Worm (Caenorhabditis elegans) whole organism, mixed stage, embryonic: ENCODE measurements around the gene fbxb-40.

ENCODE experiments used
- blmp-1 ChIP-seq: fragments of 150-350 bp; optimal IDR thresholded peaks from 2 replicates; lab custom pipeline; 2014; ENCODE audit warnings: missing biosample characterization, missing genetic modification characterization
- ceh-43 ChIP-seq: fragments of 200-800 bp; sonication (Bioruptor generic); optimal IDR thresholded peaks from 2 replicates; lab custom pipeline; 2018; ENCODE audit warnings: mild to moderate bottlenecking, missing genetic modification characterization, moderate library complexity, missing compliant biosample characterization
- ham-2 ChIP-seq: fragments of 200-800 bp; sonication (Bioruptor generic); optimal IDR thresholded peaks from 2 replicates; lab custom pipeline; 2018; ENCODE audit warnings: mild to moderate bottlenecking, missing genetic modification characterization, missing compliant biosample characterization
- lin-13 ChIP-seq: fragments of 150-350 bp; optimal IDR thresholded peaks from 2 replicates; lab custom pipeline; 2014; ENCODE audit warnings: missing biosample characterization, missing genetic modification characterization
- lsy-2 ChIP-seq: fragments of 150-350 bp; optimal IDR thresholded peaks from 2 replicates; lab custom pipeline; 2014; ENCODE audit warnings: missing biosample characterization, missing genetic modification characterization
- nhr-12 ChIP-seq: fragments of 150-350 bp; optimal IDR thresholded peaks from 2 replicates; lab custom pipeline; 2014; ENCODE audit warnings: missing biosample characterization, missing genetic modification characterization
- snpc-4 ChIP-seq: fragments of 150-350 bp; optimal IDR thresholded peaks from 2 replicates; lab custom pipeline; 2014; ENCODE audit warnings: missing biosample characterization, missing genetic modification characterization
- unc-39 ChIP-seq: fragments of 150-350 bp; optimal IDR thresholded peaks from 2 replicates; lab custom pipeline; 2014; ENCODE audit warnings: missing biosample characterization, missing genetic modification characterization

- TF ChIP-seq lsy-2 (tag; lab: Kevin White, UChicago) (no peak), blmp-1 (tag; lab: Kevin White, UChicago) (no peak), nhr-12 (tag; lab: Kevin White, UChicago) (no peak), unc-39 (tag; lab: Kevin White, UChicago) (no peak), snpc-4 (tag; lab: Kevin White, UChicago) (no peak), ceh-43 (GFP tag; lab: Kevin White, UChicago) (no peak), ham-2 (GFP tag; lab: Kevin White, UChicago) (no peak), lin-13 (tag; lab: Kevin White, UChicago) (no peak)
Measured at ce11 chrII:1056844-1057243, 7.1 kb upstream of the fbxb-40 start.
